Worm (Caenorhabditis elegans) whole organism, L4 larva: Measurements from ENCODE around the gene irld-55.

Experiments
- D1046.2 ChIP-seq: fragments of 200-800 bp; sonication (Bioruptor generic); IDR thresholded peaks from 2 replicates; pipeline ENCODE4 v1.3.6; 2022; ENCODE audit warnings: missing genetic modification characterization, missing compliant biosample characterization
- F10B5.3 ChIP-seq: sonication (generic microtip); optimal IDR thresholded peaks from 2 replicates; lab custom pipeline; 2016; ENCODE audit warnings: mild to moderate bottlenecking, missing genetic modification characterization, missing compliant biosample characterization
- F26F4.8 ChIP-seq: fragments of 200-800 bp; sonication (Bioruptor generic); conservative IDR thresholded peaks from 2 replicates; pipeline ENCODE4 v1.3.6; 2022; ENCODE audit warnings: missing genetic modification characterization, missing compliant biosample characterization
- R02D3.7 ChIP-seq: fragments of 150-350 bp; sonication (generic microtip); optimal IDR thresholded peaks from 3 replicates; lab custom pipeline; 2014; ENCODE audit warnings: missing biosample characterization, missing genetic modification characterization
- Y105C5A.15 ChIP-seq: fragments of 200-800 bp; sonication (Bioruptor generic); IDR thresholded peaks from 2 replicates; pipeline ENCODE4 v1.3.6; 2022; ENCODE audit warnings: missing genetic modification characterization, missing compliant biosample characterization
- Y75B8A.6 ChIP-seq: fragments of 200-800 bp; sonication (Bioruptor generic); IDR thresholded peaks from 2 replicates; pipeline ENCODE4 v1.3.6; 2022; ENCODE audit warnings: missing genetic modification reagents, missing genetic modification characterization, missing compliant biosample characterization
- ZK546.5 ChIP-seq, 2 experiments: sonication (generic microtip); optimal IDR thresholded peaks; 2 replicates each; lab custom pipeline; 2017; ENCODE audit warnings: missing biosample characterization in 2 of 2, missing genetic modification characterization in 2 of 2
- aha-1 ChIP-seq: fragments of 150-350 bp; peaks from one replicate; lab custom pipeline; 2014; ENCODE audit warnings: missing biosample characterization, missing genetic modification characterization
- aly-2 ChIP-seq: sonication (generic microtip); optimal IDR thresholded peaks from 2 replicates; lab custom pipeline; 2018; ENCODE audit warnings: missing biosample characterization, missing genetic modification characterization
- attf-4 ChIP-seq: sonication (generic microtip); optimal IDR thresholded peaks from 3 replicates; lab custom pipeline; 2017; ENCODE audit warnings: missing biosample characterization, missing genetic modification characterization
- ceh-62 ChIP-seq: sonication (generic microtip); optimal IDR thresholded peaks from 2 replicates; lab custom pipeline; 2017; ENCODE audit warnings: missing biosample characterization, missing genetic modification characterization
- cey-2 ChIP-seq: sonication (generic microtip); optimal IDR thresholded peaks from 3 replicates; lab custom pipeline; 2017; ENCODE audit warnings: missing genetic modification characterization, mild to moderate bottlenecking, missing compliant biosample characterization, antibody characterized with exemption, borderline replicate concordance; ENCODE audit not compliant: insufficient read depth
- daf-16 ChIP-seq, 3 experiments: sonication (generic microtip); optimal IDR thresholded peaks; 2 replicates each; lab custom pipeline; 2016 to 2017; ENCODE audit warnings: missing genetic modification characterization in 3 of 3, missing genetic modification reagents in 3 of 3, mild to moderate bottlenecking in 2 of 3, missing compliant biosample characterization in 2 of 3, missing biosample characterization in 1 of 3, moderate library complexity in 1 of 3
- daf-19 ChIP-seq: fragments of 200-800 bp; sonication (Bioruptor generic); conservative IDR thresholded peaks from 2 replicates; pipeline ENCODE4 v1.3.6; 2022; ENCODE audit warnings: missing genetic modification characterization, missing compliant biosample characterization
- daf-8 ChIP-seq: fragments of 200-800 bp; sonication (Bioruptor generic); IDR thresholded peaks from 2 replicates; pipeline ENCODE4 v1.3.6; 2022; ENCODE audit warnings: missing genetic modification characterization, missing compliant biosample characterization
- dmd-6 ChIP-seq: fragments of 200-800 bp; sonication (Bioruptor generic); IDR thresholded peaks from 2 replicates; pipeline ENCODE4 v1.3.6; 2022; ENCODE audit warnings: missing genetic modification reagents, missing genetic modification characterization, missing compliant biosample characterization
- dpl-1 ChIP-seq: fragments of 150-350 bp; optimal IDR thresholded peaks from 2 replicates; lab custom pipeline; 2014; ENCODE audit warnings: missing biosample characterization, missing genetic modification reagents, missing genetic modification characterization
- egl-27 ChIP-seq: sonication (generic microtip); optimal IDR thresholded peaks from 3 replicates; lab custom pipeline; 2017; ENCODE audit warnings: missing biosample characterization, missing genetic modification reagents, missing genetic modification characterization
- egl-43 ChIP-seq: fragments of 200-800 bp; sonication (Bioruptor generic); IDR thresholded peaks from 2 replicates; pipeline ENCODE4 v1.3.6; 2022; ENCODE audit warnings: missing genetic modification reagents, missing genetic modification characterization, missing compliant biosample characterization
- fos-1 ChIP-seq: fragments of 150-350 bp; optimal IDR thresholded peaks from 2 replicates; lab custom pipeline; 2014; ENCODE audit warnings: missing biosample characterization, missing genetic modification characterization
- gei-8 ChIP-seq: fragments of 200-800 bp; sonication (Bioruptor generic); optimal IDR thresholded peaks from 2 replicates; lab custom pipeline; 2018; ENCODE audit warnings: mild to moderate bottlenecking, missing genetic modification characterization, missing compliant biosample characterization
- hif-1 ChIP-seq, 2 experiments: sonication (generic microtip); optimal IDR thresholded peaks; 2 replicates each; lab custom pipeline; 2016 to 2017; ENCODE audit warnings: missing compliant biosample characterization in 2 of 2, missing genetic modification characterization in 2 of 2, missing genetic modification reagents in 2 of 2, missing genotype in 2 of 2, mild to moderate bottlenecking in 1 of 2
- jun-1 ChIP-seq: fragments of 150-350 bp; optimal IDR thresholded peaks from 2 replicates; lab custom pipeline; 2014; ENCODE audit warnings: missing biosample characterization, missing genetic modification reagents, missing genetic modification characterization
- lin-1 ChIP-seq: fragments of 200-800 bp; sonication (Bioruptor generic); IDR thresholded peaks from 2 replicates; pipeline ENCODE4 v1.3.6; 2022; ENCODE audit warnings: missing genetic modification reagents, missing genetic modification characterization, missing compliant biosample characterization
- lin-13 ChIP-seq: fragments of 150-350 bp; optimal IDR thresholded peaks from 2 replicates; lab custom pipeline; 2014; ENCODE audit warnings: missing biosample characterization, missing genetic modification reagents, missing genetic modification characterization
- lir-3 ChIP-seq: sonication (generic microtip); optimal IDR thresholded peaks from 2 replicates; lab custom pipeline; 2016; ENCODE audit warnings: mild to moderate bottlenecking, missing genetic modification characterization, missing compliant biosample characterization
- madf-5 ChIP-seq, 2 experiments: fragments of 200-800 bp; sonication (Bioruptor generic); IDR thresholded peaks; 2 replicates each; pipeline ENCODE4 v1.3.6; 2022; ENCODE audit warnings: missing compliant biosample characterization in 2 of 2, missing genetic modification characterization in 2 of 2
- madf-9 ChIP-seq: fragments of 200-800 bp; sonication (Bioruptor generic); conservative IDR thresholded peaks from 2 replicates; pipeline ENCODE4 v1.3.6; 2022; ENCODE audit warnings: missing genetic modification reagents, missing genetic modification characterization, missing compliant biosample characterization
- mdl-1 ChIP-seq, 2 experiments: fragments of 150-350 bp in 1 of 2; sonication (generic microtip) in 1 of 2; optimal IDR thresholded peaks; 2 replicates each; lab custom pipeline; 2014 to 2017; ENCODE audit warnings: missing biosample characterization in 2 of 2, missing genetic modification characterization in 2 of 2
- mdt-29 ChIP-seq: fragments of 200-800 bp; sonication (Bioruptor generic); IDR thresholded peaks from 2 replicates; pipeline ENCODE4 v1.3.6; 2022; ENCODE audit warnings: missing genetic modification reagents, missing genetic modification characterization, missing compliant biosample characterization
- mep-1 ChIP-seq: fragments of 150-350 bp; sonication (generic microtip); optimal IDR thresholded peaks from 3 replicates; lab custom pipeline; 2014; ENCODE audit warnings: missing biosample characterization, missing genetic modification characterization
- mes-2 ChIP-seq: sonication (generic microtip); optimal IDR thresholded peaks from 2 replicates; lab custom pipeline; 2016; ENCODE audit warnings: missing genotype, mild to moderate bottlenecking, missing genetic modification characterization, missing compliant biosample characterization; ENCODE audit not compliant: poor library complexity, severe bottlenecking
- mxl-3 ChIP-seq: fragments of 200-800 bp; sonication (Bioruptor generic); optimal IDR thresholded peaks from 2 replicates; lab custom pipeline; 2018; ENCODE audit warnings: mild to moderate bottlenecking, missing genetic modification characterization, missing compliant biosample characterization
- nhr-28 ChIP-seq: fragments of 150-350 bp; optimal IDR thresholded peaks from 2 replicates; lab custom pipeline; 2014; ENCODE audit warnings: missing biosample characterization, missing genetic modification characterization
- nhr-41 ChIP-seq: fragments of 200-800 bp; sonication (Bioruptor generic); IDR thresholded peaks from 2 replicates; pipeline ENCODE4 v1.3.6; 2022; ENCODE audit warnings: missing genetic modification reagents, missing genetic modification characterization, missing compliant biosample characterization
- nhr-42 ChIP-seq: fragments of 200-800 bp; sonication (Bioruptor generic); IDR thresholded peaks from 2 replicates; pipeline ENCODE4 v1.3.6; 2022; ENCODE audit warnings: missing genetic modification characterization, missing compliant biosample characterization
- nhr-48 ChIP-seq: sonication (generic microtip); optimal IDR thresholded peaks from 2 replicates; lab custom pipeline; 2016; ENCODE audit warnings: mild to moderate bottlenecking, missing genetic modification characterization, missing compliant biosample characterization
- nhr-76 ChIP-seq: fragments of 150-350 bp; optimal IDR thresholded peaks from 2 replicates; lab custom pipeline; 2014; ENCODE audit warnings: missing biosample characterization, missing genetic modification characterization
- pha-4 ChIP-seq, 2 experiments: fragments of 150-350 bp in 1 of 2; fragments of 200-800 bp in 1 of 2; sonication (Bioruptor generic) in 1 of 2; IDR thresholded peaks in 1 of 2; optimal IDR thresholded peaks in 1 of 2; 2 replicates each; pipeline versions ENCODE4 v1.3.6 to Lab custom; 2014 to 2022; ENCODE audit warnings: missing genetic modification characterization in 2 of 2, missing genetic modification reagents in 2 of 2, missing biosample characterization in 1 of 2, missing compliant biosample characterization in 1 of 2
- php-3 ChIP-seq: fragments of 200-800 bp; sonication (Bioruptor generic); IDR thresholded peaks from 2 replicates; pipeline ENCODE4 v1.3.6; 2022; ENCODE audit warnings: missing genetic modification reagents, missing genetic modification characterization, missing compliant biosample characterization
- saeg-2 ChIP-seq: fragments of 200-800 bp; sonication (Bioruptor generic); IDR thresholded peaks from 2 replicates; pipeline ENCODE4 v1.3.6; 2022; ENCODE audit warnings: missing genetic modification reagents, missing genetic modification characterization, missing compliant biosample characterization
- set-16 ChIP-seq: fragments of 200-800 bp; sonication (Bioruptor generic); IDR thresholded peaks from 2 replicates; pipeline ENCODE4 v1.3.6; 2022; ENCODE audit warnings: missing genetic modification reagents, missing genetic modification characterization, missing compliant biosample characterization
- snpc-4 ChIP-seq: fragments of 150-350 bp; optimal IDR thresholded peaks from 2 replicates; lab custom pipeline; 2014; ENCODE audit warnings: missing biosample characterization, missing genetic modification characterization
- spr-3 ChIP-seq: fragments of 200-800 bp; sonication (Bioruptor generic); optimal IDR thresholded peaks from 2 replicates; lab custom pipeline; 2018; ENCODE audit warnings: mild to moderate bottlenecking, missing genetic modification characterization, missing compliant biosample characterization
- unc-62 ChIP-seq, 3 experiments: fragments of 150-350 bp in 1 of 3; sonication (generic microtip); optimal IDR thresholded peaks in 2 of 3; peaks in 1 of 3; 1 replicate in 1 of 3; 2 replicates in 2 of 3; lab custom pipeline; 2014 to 2017; ENCODE audit warnings: missing biosample characterization in 3 of 3, missing genetic modification characterization in 3 of 3, missing genetic modification reagents in 3 of 3, missing genotype in 1 of 3
- vab-7 ChIP-seq: fragments of 200-800 bp; sonication (Bioruptor generic); IDR thresholded peaks from 2 replicates; pipeline ENCODE4 v1.3.6; 2022; ENCODE audit warnings: missing genetic modification reagents, missing genetic modification characterization, missing compliant biosample characterization
- zip-2 ChIP-seq: fragments of 150-350 bp; optimal IDR thresholded peaks from 2 replicates; lab custom pipeline; 2014; ENCODE audit warnings: missing biosample characterization, missing genetic modification characterization

The irld-55 gene

DNA sequence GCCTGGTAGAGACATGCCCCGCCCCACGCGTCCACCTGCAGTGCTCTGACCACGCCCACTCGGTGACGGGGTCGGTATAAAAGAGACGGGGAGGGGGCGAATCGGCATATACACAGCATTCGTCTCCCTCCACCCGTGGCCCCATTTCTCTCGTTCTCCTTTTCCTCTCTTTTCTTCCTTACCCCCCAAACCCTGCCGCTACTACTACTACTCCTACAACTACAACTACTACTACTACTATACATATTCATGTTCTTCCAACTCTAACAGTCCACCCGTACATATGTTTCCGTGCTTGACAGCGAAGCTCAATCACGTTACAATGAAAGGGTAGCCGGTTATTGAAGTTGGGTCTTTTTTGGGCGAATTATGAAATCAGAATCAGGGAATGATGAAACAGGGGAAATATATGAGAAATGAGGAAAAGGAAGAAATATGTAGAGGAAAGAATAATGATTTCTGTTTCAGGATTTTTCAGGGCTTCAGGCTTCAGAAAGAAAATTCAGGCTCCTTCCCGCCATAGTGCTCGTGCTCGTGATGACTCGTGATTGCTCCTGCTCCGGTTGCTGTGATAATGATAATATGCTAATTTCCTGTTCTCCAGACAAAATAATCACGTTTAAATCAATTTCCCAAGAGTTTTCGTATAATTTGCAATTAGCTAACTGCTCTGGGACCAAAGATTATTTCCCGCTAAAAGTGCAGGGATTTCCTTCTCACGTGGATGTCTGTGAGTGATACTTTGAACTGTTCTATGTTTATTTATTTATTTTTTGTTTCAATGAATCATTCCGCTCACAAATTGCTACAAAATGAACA is 14.0 kb downstream of the irld-55 start (continued):
- peak; percentile 90 for TF ChIP-seq mxl-3 (GFP tag; lab: Kevin White, UChicago)
- TF ChIP-seq D1046.2 (GFP tag; lab: Robert Waterston, UW) = peak; percentile 68; the same call in 1 of the 2 replicates
- no peak; the same call in none of the 2 replicates for TF ChIP-seq nhr-41 (GFP tag; lab: Robert Waterston, UW)
- no peak for TF ChIP-seq Y105C5A.15 (GFP tag; lab: Robert Waterston, UW)
- TF ChIP-seq daf-16 (GFP tag; optimal IDR thresholded peaks at IDR 0.05; lab: Kevin White, UChicago) = peak in 1 of 2 experiments; percentile 85
- TF ChIP-seq daf-16 (tag; optimal IDR thresholded peaks at IDR 0.05; lab: Kevin White, UChicago) = peak; percentile 64
- peak; percentile 89 for TF ChIP-seq madf-9 (GFP tag; lab: Robert Waterston, UW)
- TF ChIP-seq F10B5.3 = peak; percentile 78
- peak; percentile 47 for TF ChIP-seq lin-13 (GFP tag; lab: Kevin White, UChicago)
- 0 out of 4 replicates have a peak, but pooled peaks of 1 of the 2 experiments have one; percentile 18 for TF ChIP-seq madf-5 (GFP tag; IDR thresholded peaks at IDR 0.05; lab: Robert Waterston, UW)
- TF ChIP-seq ZK546.5 (tag; optimal IDR thresholded peaks at IDR 0.05; lab: Kevin White, UChicago) = peak in 1 of 2 experiments; percentile 28
- TF ChIP-seq fos-1 (tag; lab: Kevin White, UChicago) = no peak
- 0 out of 2 replicates have a peak, but pooled peaks have one; percentile 17 for TF ChIP-seq php-3 (GFP tag; lab: Robert Waterston, UW)
- peak; percentile 92 to 96 for TF ChIP-seq mdl-1 (tag; optimal IDR thresholded peaks at IDR 0.05; lab: Kevin White, UChicago)
- TF ChIP-seq lir-3 = peak; percentile 24
- peak in 1 of 2 experiments; percentile 56 for TF ChIP-seq hif-1 (tag; optimal IDR thresholded peaks at IDR 0.05; lab: Kevin White, UChicago)
- TF ChIP-seq egl-27 (tag; lab: Kevin White, UChicago) = no peak
- 0 out of 2 replicates have a peak, but pooled peaks have one; percentile 6 for TF ChIP-seq lin-1 (GFP tag; lab: Robert Waterston, UW)
- no peak for TF ChIP-seq R02D3.7 (tag; lab: Kevin White, UChicago)
- 0 out of 2 replicates have a peak, but pooled peaks have one; percentile 85 for TF ChIP-seq saeg-2 (GFP tag; lab: Robert Waterston, UW)
- no peak for TF ChIP-seq Y75B8A.6 (GFP tag; lab: Robert Waterston, UW)
- no peak for TF ChIP-seq gei-8
- no peak for TF ChIP-seq nhr-76
- peak; percentile 63 for TF ChIP-seq zip-2 (tag; lab: Kevin White, UChicago)
- TF ChIP-seq nhr-48 (tag; lab: Kevin White, UChicago) = peak; percentile 70
- TF ChIP-seq snpc-4 (tag; lab: Kevin White, UChicago) = no peak
- peak; percentile 19 for TF ChIP-seq dpl-1 (GFP tag; lab: Kevin White, UChicago)
- TF ChIP-seq nhr-42 (GFP tag; lab: Robert Waterston, UW) = peak; percentile 71
- peak; percentile 72; the same call in 1 of the 2 replicates for TF ChIP-seq mdt-29 (GFP tag; lab: Robert Waterston, UW)
- TF ChIP-seq aly-2 = no peak
- peak; percentile 76 for TF ChIP-seq cey-2
- TF ChIP-seq vab-7 = 0 out of 2 replicates have a peak, but pooled peaks have one; percentile 8
- TF ChIP-seq aha-1 (tag; lab: Kevin White, UChicago) = peak; percentile 98
- TF ChIP-seq mes-2 (tag; lab: Kevin White, UChicago) = no peak
- TF ChIP-seq F26F4.8 = no peak
- TF ChIP-seq pha-4 (GFP tag; IDR thresholded peaks at IDR 0.05; lab: Robert Waterston, UW) = peak; percentile 75
- peak; percentile 77 for TF ChIP-seq pha-4 (tag; optimal IDR thresholded peaks at IDR 0.05; lab: Kevin White, UChicago)
- peak; percentile 83 for TF ChIP-seq daf-19 (GFP tag; lab: Robert Waterston, UW)
- TF ChIP-seq daf-8 (GFP tag; lab: Robert Waterston, UW) = no peak
- TF ChIP-seq ceh-62 = no peak
- peak in 1 of 2 experiments; percentile 48 for TF ChIP-seq unc-62 (GFP tag; optimal IDR thresholded peaks at IDR 0.05 in 1 of 2; lab: Kevin White, UChicago)
- no peak for TF ChIP-seq unc-62 (tag; optimal IDR thresholded peaks at IDR 0.05; lab: Kevin White, UChicago)
- peak; percentile 56 for TF ChIP-seq dmd-6 (GFP tag; lab: Robert Waterston, UW)
- TF ChIP-seq jun-1 = peak; percentile 61
- peak; percentile 81 for TF ChIP-seq egl-43 (GFP tag; lab: Robert Waterston, UW)
- peak; percentile 87 for TF ChIP-seq mep-1 (tag; lab: Kevin White, UChicago)
- TF ChIP-seq set-16 = no peak; the same call in 1 of the 2 replicates
- peak; percentile 74 for TF ChIP-seq nhr-28
- peak; percentile 63 for TF ChIP-seq spr-3
- peak; percentile 13 for TF ChIP-seq attf-4 (tag; lab: Kevin White, UChicago)
